Worm (Caenorhabditis elegans): ENCODE data around the gene plc-4.

Gene plc-4

DNA sequence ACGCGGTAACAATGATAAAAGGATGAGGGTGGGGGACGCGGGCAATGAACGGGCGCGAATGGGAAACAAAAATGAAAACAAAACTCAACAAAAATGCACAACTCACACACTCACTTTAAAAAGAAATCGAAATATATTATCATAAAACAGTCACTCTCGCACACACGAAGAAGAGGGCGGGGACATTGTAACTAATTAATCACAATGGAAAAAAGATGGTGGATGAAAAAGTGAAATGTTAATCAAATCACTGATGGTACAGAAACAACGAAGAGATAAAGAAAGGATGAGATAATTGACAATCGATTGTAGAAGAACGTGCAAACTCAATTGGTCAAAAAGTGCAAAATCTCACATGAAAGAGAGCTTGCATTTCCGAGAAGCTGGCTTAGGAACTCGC lies 46.8 kb upstream of the plc-4 start:
- no peak for TF ChIP-seq dpl-1 (GFP tag; optimal IDR thresholded peaks at IDR 0.05)
- TF ChIP-seq lin-40 (tag; optimal IDR thresholded peaks at IDR 0.05), result no peak
- no peak for TF ChIP-seq snpc-4 (GFP tag; optimal IDR thresholded peaks at IDR 0.05)
- TF ChIP-seq snpc-4 (tag; optimal IDR thresholded peaks at IDR 0.05), result peak in 1 of 4 experiments; percentile 0
- TF ChIP-seq lsl-1 (GFP tag; optimal IDR thresholded peaks at IDR 0.05), result no peak
- 0 out of 2 replicates have a peak, but pooled peaks have one; percentile 11 for TF ChIP-seq attf-6 (GFP tag; IDR thresholded peaks at IDR 0.05)
- no peak for TF ChIP-seq ztf-22 (GFP tag; optimal IDR thresholded peaks at IDR 0.05)
- 0 out of 2 replicates have a peak, but pooled peaks have one; percentile 6 for TF ChIP-seq cebp-2 (GFP tag; IDR thresholded peaks at IDR 0.05)
- no peak for TF ChIP-seq ama-1 (optimal IDR thresholded peaks at IDR 0.05)
- no peak for TF ChIP-seq ama-1 (GFP tag; optimal IDR thresholded peaks at IDR 0.05)
- TF ChIP-seq snpc-3.4 (tag; optimal IDR thresholded peaks at IDR 0.05), result peak; percentile 33
- no peak for TF ChIP-seq nfya-2 (GFP tag; IDR thresholded peaks at IDR 0.05)
- peak; percentile 82 for TF ChIP-seq F49E8.2 (tag; optimal IDR thresholded peaks at IDR 0.05; ENCODE audit: insufficient read depth)
- no peak for TF ChIP-seq F10E7.11 (tag; optimal IDR thresholded peaks at IDR 0.05)
- TF ChIP-seq hsf-1 (GFP tag; IDR thresholded peaks at IDR 0.05), result peak; percentile 51; the same call in 1 of the 2 replicates
- peak; percentile 21; the same call in 1 of the 2 replicates for TF ChIP-seq madf-6 (GFP tag; IDR thresholded peaks at IDR 0.05)
- peak; percentile 7 for TF ChIP-seq tlf-1 (GFP tag; optimal IDR thresholded peaks at IDR 0.05)
- TF ChIP-seq die-1 (tag; optimal IDR thresholded peaks at IDR 0.05), result peak; percentile 32

DNA sequence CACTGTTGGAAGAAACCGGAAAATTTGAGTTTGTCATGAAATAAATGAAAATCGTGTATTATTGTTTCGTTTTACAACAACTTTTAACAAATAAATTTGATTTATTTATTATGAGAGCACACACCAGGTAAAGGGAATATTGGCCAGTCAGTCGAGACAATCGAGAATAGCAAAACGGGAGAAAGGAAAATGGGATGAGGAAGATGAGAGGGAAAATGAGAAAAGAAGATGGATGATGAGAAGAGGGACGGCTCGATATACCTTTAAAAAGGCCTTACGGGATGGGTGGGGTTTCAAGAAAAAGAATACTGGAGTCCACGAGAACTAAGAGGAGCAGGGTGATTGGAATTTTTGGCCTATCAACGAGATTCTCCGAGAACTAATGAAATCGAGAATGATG lies 46.2 kb upstream of the plc-4 start:
- TF ChIP-seq F49E8.2 (tag; optimal IDR thresholded peaks at IDR 0.05; ENCODE audit: insufficient read depth), result peak; percentile 81
- TF ChIP-seq nfyb-1 (GFP tag; IDR thresholded peaks at IDR 0.05), result no peak
- peak; percentile 39; the same call in 1 of the 2 replicates for TF ChIP-seq hsf-1 (GFP tag; IDR thresholded peaks at IDR 0.05)
- TF ChIP-seq snpc-4 (GFP tag; optimal IDR thresholded peaks at IDR 0.05), result peak; percentile 32
- peak in 1 of 4 experiments; percentile 1 for TF ChIP-seq snpc-4 (tag; optimal IDR thresholded peaks at IDR 0.05)
- TF ChIP-seq hmg-20 (GFP tag; IDR thresholded peaks at IDR 0.05), result no peak
- no peak for TF ChIP-seq nhr-120 (GFP tag; IDR thresholded peaks at IDR 0.05)
- peak; percentile 66 for TF ChIP-seq hrde-1 (tag; optimal IDR thresholded peaks at IDR 0.05; ENCODE audit: borderline replicate concordance)
- peak; percentile 30 for TF ChIP-seq lin-54 (GFP tag; optimal IDR thresholded peaks at IDR 0.05)
- TF ChIP-seq mcd-1 (GFP tag; IDR thresholded peaks at IDR 0.05), result no peak
- peak; percentile 28 for TF ChIP-seq chd-7 (tag; optimal IDR thresholded peaks at IDR 0.05)
- TF ChIP-seq tbx-9 (tag; optimal IDR thresholded peaks at IDR 0.05; ENCODE audit: borderline replicate concordance), result no peak
- TF ChIP-seq ztf-25 (GFP tag; IDR thresholded peaks at IDR 0.05), result 0 out of 2 replicates have a peak, but pooled peaks have one; percentile 32
- TF ChIP-seq egl-44 (GFP tag; IDR thresholded peaks at IDR 0.05), result no peak
- TF ChIP-seq madf-3 (GFP tag; IDR thresholded peaks at IDR 0.05), result 0 out of 2 replicates have a peak, but pooled peaks have one; percentile 5
- TF ChIP-seq ama-1 (optimal IDR thresholded peaks at IDR 0.05), result no peak
- peak in 1 of 2 experiments; percentile 22 for TF ChIP-seq ama-1 (GFP tag; optimal IDR thresholded peaks at IDR 0.05)
- no peak for TF ChIP-seq tlf-1 (GFP tag; optimal IDR thresholded peaks at IDR 0.05)
- 0 out of 2 replicates have a peak, but pooled peaks have one; percentile 26 for TF ChIP-seq ekl-4 (GFP tag; IDR thresholded peaks at IDR 0.05)
- peak; percentile 27 for TF ChIP-seq mes-4 (tag; optimal IDR thresholded peaks at IDR 0.05)
- no peak for TF ChIP-seq hlh-12 (tag; optimal IDR thresholded peaks at IDR 0.05)

DNA sequence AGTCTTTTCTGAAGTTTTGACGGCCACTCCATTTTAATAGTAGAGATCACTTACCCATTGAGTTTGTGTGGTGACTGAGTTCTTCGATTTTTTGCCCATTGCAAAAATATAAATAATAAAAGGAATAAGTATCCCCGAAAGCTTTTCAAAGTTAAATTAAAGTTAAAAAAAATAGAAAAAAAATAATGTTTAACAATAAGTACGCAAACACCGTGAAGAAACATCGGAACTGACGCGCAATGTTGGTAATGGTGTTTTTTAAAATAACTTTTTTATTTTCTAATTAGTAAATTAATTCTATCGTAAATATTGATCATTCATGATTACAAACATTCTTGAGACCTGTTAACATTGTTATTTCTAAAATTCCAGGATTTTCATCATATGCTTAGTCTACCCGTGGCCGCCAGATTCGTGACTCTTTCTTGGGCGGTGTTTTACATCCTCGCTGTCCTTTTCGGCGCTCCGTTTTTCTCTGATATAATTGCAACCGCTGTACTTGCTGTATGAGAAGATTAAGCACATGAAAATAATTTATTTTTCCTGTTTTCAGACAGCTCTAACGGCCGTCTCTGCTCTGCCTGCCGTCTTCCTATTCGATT lies 43.9 kb upstream of the plc-4 start, which contains the start of the genes F49E8.7, F49E8.8 and nprl-2:
Gene F49E8.7, minus strand, starts transcription at position 101 of the 602 bp plus-strand sequence.
Gene F49E8.8, plus strand, starts transcription at position 373 of the 602 bp plus-strand sequence.
Gene nprl-2, plus strand, starts transcription at position 552 of the 602 bp plus-strand sequence.
- no peak for TF ChIP-seq snpc-4 (GFP tag; optimal IDR thresholded peaks at IDR 0.05)
- no peak for TF ChIP-seq snpc-4 (tag; optimal IDR thresholded peaks at IDR 0.05)
- no peak for TF ChIP-seq ztf-25 (GFP tag; IDR thresholded peaks at IDR 0.05)
- TF ChIP-seq fkh-3 (tag; optimal IDR thresholded peaks at IDR 0.05), result no peak
- no peak for TF ChIP-seq nfya-1 (tag; optimal IDR thresholded peaks at IDR 0.05; ENCODE audit: borderline replicate concordance, insufficient read depth)
- TF ChIP-seq ztf-28 (GFP tag; IDR thresholded peaks at IDR 0.05), result no peak
- no peak for TF ChIP-seq cebp-2 (GFP tag; IDR thresholded peaks at IDR 0.05)
- TF ChIP-seq ama-1 (optimal IDR thresholded peaks at IDR 0.05), result no peak
- no peak for TF ChIP-seq ama-1 (GFP tag; optimal IDR thresholded peaks at IDR 0.05)
- TF ChIP-seq hsf-1 (GFP tag; IDR thresholded peaks at IDR 0.05), result no peak
- TF ChIP-seq ztf-3 (GFP tag; optimal IDR thresholded peaks at IDR 0.05), result no peak
- no peak for TF ChIP-seq attf-3 (GFP tag; conservative IDR thresholded peaks at IDR 0.05)
- no peak for TF ChIP-seq pbrm-1 (GFP tag; IDR thresholded peaks at IDR 0.05)
- no peak for TF ChIP-seq snpc-1.1 (tag; optimal IDR thresholded peaks at IDR 0.05; ENCODE audit: insufficient read depth)
- TF ChIP-seq madf-6 (GFP tag; IDR thresholded peaks at IDR 0.05), result no peak
- no peak for TF ChIP-seq F22D6.2 (tag; optimal IDR thresholded peaks at IDR 0.05)
- no peak for TF ChIP-seq nhr-179 (tag; optimal IDR thresholded peaks at IDR 0.05)
- no peak for TF ChIP-seq chd-7 (tag; optimal IDR thresholded peaks at IDR 0.05)

Data from whole organism, young adult.